Worm (Caenorhabditis elegans) whole organism, midembryonic: ENCODE data around the gene srg-10.

ENCODE experiments used
- T22C8.4 ChIP-seq: fragments of 200-800 bp; sonication (Bioruptor generic); IDR thresholded peaks from 2 replicates; pipeline ENCODE4 v1.3.6; 2022; ENCODE audit warnings: missing genetic modification characterization, missing compliant biosample characterization
- cog-1 ChIP-seq: sonication (generic microtip); optimal IDR thresholded peaks from 2 replicates; lab custom pipeline; 2016; ENCODE audit warnings: missing genetic modification characterization, missing compliant biosample characterization
- flt-1 ChIP-seq: fragments of 200-800 bp; sonication (Bioruptor generic); IDR thresholded peaks from 2 replicates; pipeline ENCODE4 v1.3.6; 2022; ENCODE audit warnings: missing genetic modification characterization, missing compliant biosample characterization
- klf-2 ChIP-seq: fragments of 200-800 bp; sonication (Bioruptor generic); conservative IDR thresholded peaks from 2 replicates; pipeline ENCODE4 v1.3.6; 2022; ENCODE audit warnings: missing genetic modification reagents, missing genetic modification characterization, missing compliant biosample characterization
- med-1 ChIP-seq: sonication (generic microtip); optimal IDR thresholded peaks from 2 replicates; lab custom pipeline; 2017; ENCODE audit warnings: missing genetic modification characterization, mild to moderate bottlenecking, missing compliant biosample characterization, antibody characterized with exemption, missing genetic modification reagents; ENCODE audit not compliant: insufficient read depth
- ref-1 ChIP-seq: fragments of 200-800 bp; sonication (Bioruptor generic); conservative IDR thresholded peaks from 2 replicates; pipeline ENCODE4 v1.3.6; 2022; ENCODE audit warnings: missing genetic modification reagents, missing genetic modification characterization, missing compliant biosample characterization
- tab-1 ChIP-seq: fragments of 200-800 bp; sonication (Bioruptor generic); IDR thresholded peaks from 2 replicates; pipeline ENCODE4 v1.3.6; 2022; ENCODE audit warnings: missing genetic modification characterization, missing compliant biosample characterization
- ztf-23 ChIP-seq: fragments of 200-800 bp; sonication (Bioruptor generic); IDR thresholded peaks from 2 replicates; pipeline ENCODE4 v1.3.6; 2022; ENCODE audit warnings: missing genetic modification reagents, missing genetic modification characterization, missing compliant biosample characterization
- ztf-29 ChIP-seq: fragments of 200-800 bp; sonication (Bioruptor generic); IDR thresholded peaks from 2 replicates; pipeline ENCODE4 v1.3.6; 2022; ENCODE audit warnings: missing genetic modification reagents, missing genetic modification characterization, missing compliant biosample characterization

The srg-10 gene

DNA sequence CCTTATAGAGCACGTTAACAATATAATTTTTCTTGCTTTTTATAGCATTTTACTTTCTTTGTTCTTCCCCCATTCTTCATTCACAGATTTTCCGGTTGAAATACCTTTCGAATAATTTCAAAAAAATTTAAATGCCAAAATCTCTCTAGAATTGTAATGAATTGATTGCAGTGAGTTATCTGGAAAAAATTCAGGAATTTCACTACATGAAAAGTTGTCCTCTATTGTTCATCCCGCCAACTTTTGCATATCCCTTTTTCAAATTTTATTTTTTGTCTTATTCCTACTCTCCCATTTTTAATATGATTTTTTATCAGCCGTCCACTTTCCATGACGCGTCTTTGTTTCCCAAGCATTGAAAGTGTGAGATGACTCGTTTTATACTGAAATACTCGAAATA, 24.2 kb upstream of the srg-10 start:
- TF ChIP-seq tab-1 (GFP tag; lab: Robert Waterston, UW), result no peak
- TF ChIP-seq T22C8.4 (GFP tag; lab: Robert Waterston, UW), result no peak
- TF ChIP-seq ref-1 (GFP tag; lab: Robert Waterston, UW), result no peak

DNA sequence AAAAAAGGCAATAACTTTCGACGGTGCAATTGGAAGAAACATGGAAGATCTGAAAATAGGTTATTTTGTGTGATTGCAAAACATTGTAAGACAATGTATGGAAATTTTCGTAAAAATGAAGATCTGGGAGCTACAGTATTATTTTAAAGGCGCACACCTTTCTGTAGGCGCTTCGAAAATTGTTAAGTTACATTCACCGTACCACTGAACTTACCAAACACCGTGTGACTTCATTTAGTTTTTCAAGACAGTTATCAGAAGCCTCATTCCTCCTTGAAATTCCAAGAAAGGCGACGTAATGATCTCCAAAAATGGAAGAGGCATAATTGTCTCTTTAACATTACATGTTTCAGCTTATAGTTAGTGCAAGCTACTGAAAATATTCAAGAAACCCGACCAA, 23.7 kb upstream of the srg-10 start:
- TF ChIP-seq T22C8.4 (GFP tag; lab: Robert Waterston, UW), result no peak
- no peak for TF ChIP-seq ztf-29 (GFP tag; lab: Robert Waterston, UW)

DNA sequence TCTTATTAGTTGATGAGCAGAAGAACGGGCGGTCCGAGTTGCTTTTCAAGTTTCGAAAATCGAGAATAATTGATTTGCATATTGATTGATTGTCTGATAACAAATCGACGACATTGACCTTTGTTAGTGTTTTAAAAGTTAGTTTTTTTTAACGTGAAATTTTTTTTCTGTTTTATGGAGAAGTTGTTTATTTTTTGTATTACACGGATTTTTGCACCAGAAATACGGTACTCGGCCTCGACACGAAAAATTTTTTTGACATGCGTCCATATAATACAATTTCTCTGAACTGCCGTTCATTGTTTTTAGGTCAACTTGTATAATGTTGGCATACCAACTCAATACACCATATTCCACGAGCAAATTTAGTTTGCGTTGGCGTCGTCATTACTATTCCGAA, 22.2 kb upstream of the srg-10 start, which contains the start of gene T23F11.2:
TSS of gene T23F11.2 (minus strand) at position 101 of the 400 bp plus-strand sequence.
- TF ChIP-seq klf-2 (no peak), med-1 (no peak), ztf-23 (no peak), ref-1 (GFP tag; lab: Robert Waterston, UW) (no peak), cog-1 (no peak), T22C8.4 (GFP tag; lab: Robert Waterston, UW) (no peak), tab-1 (GFP tag; lab: Robert Waterston, UW) (no peak), flt-1 (GFP tag; lab: Robert Waterston, UW) (no peak), ztf-29 (GFP tag; lab: Robert Waterston, UW) (no peak)

DNA sequence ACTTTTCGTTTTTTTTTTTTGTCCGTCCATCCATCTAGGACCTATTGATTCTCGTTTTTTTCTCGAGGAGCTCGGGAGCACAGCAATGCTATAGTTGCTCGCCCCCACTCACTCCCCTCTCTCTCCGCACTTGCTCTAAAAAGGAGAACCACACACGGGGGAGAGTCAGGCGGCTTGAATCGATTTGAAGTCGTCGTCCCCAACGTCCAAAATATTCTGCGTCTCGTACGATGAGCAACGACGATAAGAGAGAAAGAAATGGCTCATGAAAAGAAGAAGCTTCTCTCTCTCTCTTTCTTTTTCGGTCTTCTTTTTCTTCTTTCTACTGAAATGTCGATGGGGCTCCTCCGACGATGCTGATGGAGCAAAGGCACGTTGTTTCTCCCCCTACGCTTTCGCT, 21.2 kb upstream of the srg-10 start:
- TF ChIP-seq tab-1 (GFP tag; lab: Robert Waterston, UW), result no peak
- no peak for TF ChIP-seq med-1
- no peak for TF ChIP-seq cog-1
- 0 out of 2 replicates have a peak, but pooled peaks have one; percentile 22 for TF ChIP-seq ztf-23
- TF ChIP-seq ref-1 (GFP tag; lab: Robert Waterston, UW), result no peak

DNA sequence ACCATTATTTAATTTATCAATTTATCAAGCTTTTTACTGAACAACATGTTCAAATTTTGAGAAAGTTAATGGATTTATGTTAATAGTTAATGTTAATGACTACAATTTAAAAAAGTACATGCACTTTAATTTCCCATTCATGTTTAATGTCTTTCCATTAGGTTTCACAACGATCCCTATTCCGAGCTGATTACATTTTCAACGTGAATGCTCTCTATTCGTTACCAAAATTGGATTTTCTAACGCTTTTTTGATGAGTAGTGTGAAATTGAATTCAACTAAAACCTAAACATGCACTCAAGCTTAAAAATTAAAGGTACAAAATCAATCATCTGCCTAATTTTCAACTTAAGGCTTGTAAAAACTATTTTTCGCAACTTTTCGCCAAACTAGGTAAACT, 20.2 kb upstream of the srg-10 start:
- TF ChIP-seq ztf-29 (GFP tag; lab: Robert Waterston, UW) (no peak), klf-2 (no peak), ztf-23 (no peak), med-1 (no peak), T22C8.4 (GFP tag; lab: Robert Waterston, UW) (no peak), cog-1 (no peak), flt-1 (GFP tag; lab: Robert Waterston, UW) (no peak), ref-1 (GFP tag; lab: Robert Waterston, UW) (no peak), tab-1 (GFP tag; lab: Robert Waterston, UW) (no peak)

DNA sequence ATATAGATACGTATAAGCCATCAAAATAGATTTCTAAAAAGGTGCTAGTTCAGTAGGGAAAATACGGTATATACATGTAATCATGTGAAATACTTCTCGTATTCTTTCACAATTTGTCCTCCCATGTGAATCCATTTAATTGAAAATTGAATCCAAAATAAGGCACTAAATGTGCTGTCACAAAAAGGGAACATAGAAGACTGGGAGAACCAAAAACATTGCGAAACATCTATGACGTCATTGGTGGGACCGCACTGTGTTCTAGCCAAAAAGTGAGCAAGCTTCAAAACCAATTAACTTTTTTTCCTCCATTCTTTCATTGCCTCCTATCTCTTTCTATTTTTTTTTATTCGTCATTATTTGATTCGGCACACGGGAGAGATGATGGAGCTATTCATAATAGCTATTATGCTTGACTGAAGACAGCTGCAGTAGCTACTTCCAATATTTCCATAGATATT, 19.2 kb upstream of the srg-10 start, which contains the start of gene cdka-1:
TSS of gene cdka-1 (plus strand) at position 411 of the 461 bp plus-strand sequence.
- no peak for TF ChIP-seq ref-1 (GFP tag; lab: Robert Waterston, UW)

DNA sequence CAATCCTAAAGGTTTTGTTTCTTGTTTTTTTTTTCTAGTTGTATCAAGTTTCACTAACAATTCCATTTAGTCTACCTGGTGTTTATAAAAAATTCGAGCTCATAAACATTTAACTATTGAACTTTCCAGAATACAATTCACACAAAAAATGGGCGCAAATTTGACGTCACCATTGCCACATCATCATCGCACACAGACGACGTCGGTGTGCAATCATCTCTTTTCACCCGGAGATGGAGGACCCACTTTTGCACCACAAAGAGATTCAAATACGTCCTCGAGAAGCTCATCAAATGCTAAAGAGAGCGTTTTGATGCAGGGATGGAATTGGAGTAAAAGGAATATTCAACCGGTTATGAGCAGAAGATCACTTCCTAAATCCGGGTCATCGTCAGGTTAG, 18.1 kb upstream of the srg-10 start:
- TF ChIP-seq ref-1 (GFP tag; lab: Robert Waterston, UW) (no peak), ztf-23 (no peak), flt-1 (GFP tag; lab: Robert Waterston, UW) (no peak), med-1 (no peak), klf-2 (no peak), tab-1 (GFP tag; lab: Robert Waterston, UW) (no peak), ztf-29 (GFP tag; lab: Robert Waterston, UW) (no peak), T22C8.4 (GFP tag; lab: Robert Waterston, UW) (no peak), cog-1 (no peak)

DNA sequence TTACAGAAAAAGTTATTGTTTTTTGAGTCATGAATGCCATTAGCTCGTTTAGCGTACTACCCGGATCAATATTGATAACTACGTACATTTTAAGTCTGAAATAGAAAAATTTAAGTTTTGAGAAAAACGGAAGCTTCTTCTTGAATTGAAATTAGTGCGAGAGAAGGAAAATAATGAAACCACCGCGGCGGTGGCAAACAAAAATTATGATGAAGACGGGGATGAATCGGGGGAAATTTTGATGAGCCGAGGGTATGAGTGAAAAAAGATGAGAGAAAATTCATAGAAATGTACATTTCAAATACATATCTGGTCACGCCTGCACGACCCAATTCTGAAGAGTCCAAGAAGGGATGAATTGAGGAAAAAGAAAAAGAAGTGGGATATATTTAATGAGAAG, 12.3 kb upstream of the srg-10 start, which contains the start of gene T23F11.4:
TSS of gene T23F11.4 (minus strand) at position 101 of the 400 bp plus-strand sequence.
- TF ChIP-seq cog-1 (no peak), tab-1 (GFP tag; lab: Robert Waterston, UW) (no peak), T22C8.4 (GFP tag; lab: Robert Waterston, UW) (no peak)

DNA sequence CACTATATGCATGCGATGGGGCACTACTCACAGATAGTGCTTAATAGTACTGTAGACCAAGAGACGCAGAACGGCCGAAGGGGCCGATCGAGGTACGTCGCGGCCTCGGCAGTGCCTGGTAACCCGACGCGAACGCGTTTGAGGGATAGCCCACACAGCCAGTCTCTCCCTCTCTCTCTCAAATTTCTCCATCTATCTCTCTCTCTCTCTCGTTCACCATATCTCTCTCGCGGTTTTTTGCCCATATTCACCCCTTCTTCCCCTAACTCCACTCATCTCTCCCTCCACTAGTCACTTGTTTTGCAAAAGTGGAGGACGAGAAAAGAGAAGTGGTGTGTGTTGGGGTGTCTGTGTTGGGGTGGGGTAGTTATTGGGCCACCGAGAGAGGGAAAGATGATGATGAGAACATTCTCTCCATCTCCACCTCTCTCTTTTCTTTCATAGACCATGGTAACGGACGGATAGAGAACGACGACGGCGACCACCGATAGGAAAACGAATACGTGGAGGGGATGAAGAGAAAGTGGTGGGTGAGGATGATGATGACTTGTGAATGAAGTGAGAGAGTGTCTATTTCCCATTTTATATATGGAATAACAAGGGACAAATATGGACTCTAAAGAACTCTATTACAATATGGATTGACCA, 10.7 kb upstream of the srg-10 start:
- TF ChIP-seq cog-1, result no peak
- TF ChIP-seq ztf-23, result no peak
- no peak for TF ChIP-seq ref-1 (GFP tag; lab: Robert Waterston, UW)
- TF ChIP-seq klf-2, result 0 out of 2 replicates have a peak, but pooled peaks have one; percentile 37
- TF ChIP-seq flt-1 (GFP tag; lab: Robert Waterston, UW), result peak; percentile 62; the same call in 1 of the 2 replicates
- TF ChIP-seq med-1, result no peak

DNA sequence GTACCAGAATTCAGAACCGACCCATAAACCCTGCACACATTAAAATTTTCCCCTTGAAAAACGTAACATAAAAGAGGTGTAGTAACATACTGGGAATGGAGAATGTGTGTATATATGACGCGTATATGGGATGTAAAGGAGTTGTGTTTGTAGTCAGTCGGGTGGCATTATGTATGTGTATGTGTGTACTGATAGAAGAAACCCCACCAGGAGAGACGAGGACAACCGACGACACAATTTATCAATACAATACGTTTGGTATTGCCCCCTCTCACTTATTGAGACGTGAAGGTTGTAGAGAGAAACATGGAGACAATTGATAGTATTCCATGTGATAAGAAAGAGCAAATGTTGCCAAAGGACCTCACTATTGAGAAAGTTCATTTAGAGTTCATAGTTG, 9.5 kb upstream of the srg-10 start:
- TF ChIP-seq T22C8.4 (GFP tag; lab: Robert Waterston, UW) (no peak), klf-2 (no peak), ref-1 (GFP tag; lab: Robert Waterston, UW) (no peak), ztf-23 (no peak), flt-1 (GFP tag; lab: Robert Waterston, UW) (no peak), ztf-29 (GFP tag; lab: Robert Waterston, UW) (no peak), cog-1 (no peak), med-1 (no peak), tab-1 (GFP tag; lab: Robert Waterston, UW) (no peak)

DNA sequence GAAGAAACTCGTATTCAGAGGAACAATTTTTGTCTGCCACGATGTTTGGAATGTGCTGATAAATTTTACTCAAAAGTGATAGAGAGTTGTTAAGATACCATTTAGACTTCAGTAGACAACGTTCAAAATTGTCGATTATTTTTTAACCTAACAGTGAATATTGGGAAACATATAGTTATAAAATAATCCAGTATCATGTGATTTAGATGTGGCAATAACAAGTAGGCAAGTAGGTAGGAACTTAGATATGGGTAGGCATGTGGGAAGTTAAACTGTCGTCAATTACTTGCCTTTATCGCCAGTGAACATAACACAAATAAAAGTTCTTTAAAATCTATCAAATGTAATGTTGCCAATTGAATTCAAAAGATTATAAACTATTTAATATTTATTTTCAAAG, 6.1 kb upstream of the srg-10 start, which contains the start of gene T23F11.11:
TSS of gene T23F11.11 (minus strand) at position 101 of the 400 bp plus-strand sequence.
- TF ChIP-seq ztf-29 (GFP tag; lab: Robert Waterston, UW) (no peak), med-1 (no peak), klf-2 (no peak), T22C8.4 (GFP tag; lab: Robert Waterston, UW) (no peak), ref-1 (GFP tag; lab: Robert Waterston, UW) (no peak)
